Fruit fly (Drosophila melanogaster) whole organism, embryonic: ENCODE data around the gene CG7379.

ENCODE experiments used
- B-H1 ChIP-seq: fragments of 200-800 bp; sonication (Bioruptor generic); IDR thresholded peaks from 3 replicates; pipeline ENCODE4 v1.3.6; 2022; ENCODE audit warnings: missing biosample characterization, missing genetic modification characterization
- CG10462 ChIP-seq: fragments of 200-800 bp; sonication (Bioruptor generic); optimal IDR thresholded peaks from 2 replicates; lab custom pipeline; 2016; ENCODE audit warnings: missing biosample characterization, missing genetic modification characterization
- CG10543 ChIP-seq: fragments of 200-800 bp; sonication (Bioruptor generic); optimal IDR thresholded peaks from 3 replicates; lab custom pipeline; 2017; ENCODE audit warnings: missing biosample characterization, mild to moderate bottlenecking, missing genetic modification characterization, moderate library complexity
- CG11456 ChIP-seq: fragments of 200-800 bp; sonication (Bioruptor generic); IDR thresholded peaks from 3 replicates; pipeline ENCODE4 v1.3.6; 2022; ENCODE audit warnings: missing biosample characterization, missing genetic modification characterization
- CG11696 ChIP-seq: fragments of 200-800 bp; sonication (Bioruptor generic); IDR thresholded peaks from 2 replicates; pipeline ENCODE4 v1.3.6; 2022; ENCODE audit warnings: missing biosample characterization, missing genetic modification characterization
- CG12071 ChIP-seq: fragments of 200-800 bp; sonication (Bioruptor generic); optimal IDR thresholded peaks from 3 replicates; lab custom pipeline; 2018; ENCODE audit warnings: missing biosample characterization, mild to moderate bottlenecking, missing genetic modification characterization
- CG12299 ChIP-seq: fragments of 200-800 bp; sonication (Bioruptor generic); optimal IDR thresholded peaks from 2 replicates; lab custom pipeline; 2018; ENCODE audit warnings: missing biosample characterization, mild to moderate bottlenecking, missing genetic modification characterization
- CG13296 ChIP-seq: fragments of 200-800 bp; sonication (Bioruptor generic); optimal IDR thresholded peaks from 3 replicates; lab custom pipeline; 2018; ENCODE audit warnings: missing biosample characterization, mild to moderate bottlenecking, missing genetic modification characterization
- CG14014 ChIP-seq: fragments of 200-800 bp; sonication (Bioruptor generic); IDR thresholded peaks from 2 replicates; pipeline ENCODE4 v1.3.6; 2022; ENCODE audit warnings: missing biosample characterization, missing genetic modification characterization
- CG14050 ChIP-seq: fragments of 200-800 bp; sonication (Bioruptor generic); IDR thresholded peaks from 3 replicates; pipeline ENCODE4 v1.3.6; 2022; ENCODE audit warnings: missing biosample characterization, missing genetic modification characterization
- CG14710 ChIP-seq: fragments of 200-800 bp; sonication (Bioruptor generic); optimal IDR thresholded peaks from 3 replicates; lab custom pipeline; 2019; ENCODE audit warnings: missing biosample characterization, mild to moderate bottlenecking, missing genetic modification characterization, moderate library complexity
- CG15514 ChIP-seq: fragments of 200-800 bp; sonication (Bioruptor generic); optimal IDR thresholded peaks from 3 replicates; lab custom pipeline; 2017; ENCODE audit warnings: missing biosample characterization, missing genetic modification characterization, mild to moderate bottlenecking, moderate library complexity, missing genetic modification reagents
- CG15601 ChIP-seq: fragments of 200-800 bp; sonication (Bioruptor generic); optimal IDR thresholded peaks from 3 replicates; lab custom pipeline; 2019; ENCODE audit warnings: missing biosample characterization, mild to moderate bottlenecking, missing genetic modification characterization, moderate library complexity
- CG17186 ChIP-seq: fragments of 200-800 bp; sonication (Bioruptor generic); optimal IDR thresholded peaks from 3 replicates; lab custom pipeline; 2017; ENCODE audit warnings: missing biosample characterization, missing genetic modification reagents, missing genetic modification characterization
- CG17385 ChIP-seq: fragments of 200-800 bp; sonication (Bioruptor generic); optimal IDR thresholded peaks from 3 replicates; lab custom pipeline; 2018; ENCODE audit warnings: missing biosample characterization, mild to moderate bottlenecking, missing genetic modification characterization
- CG18599 ChIP-seq: fragments of 200-800 bp; sonication (Bioruptor generic); optimal IDR thresholded peaks from 3 replicates; lab custom pipeline; 2017; ENCODE audit warnings: missing biosample characterization, missing genetic modification characterization, mild to moderate bottlenecking, moderate library complexity, missing genetic modification reagents
- CG2116 ChIP-seq: fragments of 200-800 bp; sonication (Bioruptor generic); optimal IDR thresholded peaks from 3 replicates; lab custom pipeline; 2018; ENCODE audit warnings: missing biosample characterization, mild to moderate bottlenecking, missing genetic modification characterization
- CG2678 ChIP-seq: fragments of 200-800 bp; sonication (Bioruptor generic); optimal IDR thresholded peaks from 3 replicates; lab custom pipeline; 2019; ENCODE audit warnings: missing biosample characterization, mild to moderate bottlenecking, missing genetic modification characterization, moderate library complexity
- CG34376 ChIP-seq: fragments of 200-800 bp; sonication (Bioruptor generic); optimal IDR thresholded peaks from 2 replicates; lab custom pipeline; 2018; ENCODE audit warnings: missing biosample characterization, mild to moderate bottlenecking, missing genetic modification characterization
- CG4404 ChIP-seq: fragments of 200-800 bp; sonication (Bioruptor generic); IDR thresholded peaks from 2 replicates; pipeline ENCODE4 v1.3.6; 2022; ENCODE audit warnings: missing biosample characterization, missing genetic modification characterization
- CG9817 ChIP-seq: fragments of 200-800 bp; sonication (Bioruptor generic); optimal IDR thresholded peaks from 2 replicates; lab custom pipeline; 2018; ENCODE audit warnings: missing biosample characterization, mild to moderate bottlenecking, missing genetic modification characterization, moderate library complexity
- Eip74EF ChIP-seq, 2 experiments: fragments of 200-800 bp in 1 of 2; fragments of >200 bp in 1 of 2; sonication (Bioruptor generic) in 1 of 2; optimal IDR thresholded peaks; 2 replicates each; lab custom pipeline; 2017 to 2019; ENCODE audit warnings: missing biosample characterization in 2 of 2, missing genetic modification characterization in 2 of 2, mild to moderate bottlenecking in 1 of 2, moderate library complexity in 1 of 2
- Fer3 ChIP-seq: fragments of 200-800 bp; sonication (Bioruptor generic); optimal IDR thresholded peaks from 2 replicates; lab custom pipeline; 2018; ENCODE audit warnings: missing biosample characterization, mild to moderate bottlenecking, missing genetic modification characterization, moderate library complexity
- GATAe ChIP-seq: fragments of 200-800 bp; sonication (Bioruptor generic); conservative IDR thresholded peaks from 2 replicates; pipeline ENCODE4 v1.3.6; 2022; ENCODE audit warnings: missing biosample characterization, missing genetic modification characterization
- Gsc ChIP-seq: fragments of 200-800 bp; sonication (Bioruptor generic); IDR thresholded peaks from 2 replicates; pipeline ENCODE4 v1.3.6; 2022; ENCODE audit warnings: missing biosample characterization, missing genetic modification characterization
- HLH54F ChIP-seq: fragments of 200-800 bp; sonication (Bioruptor generic); optimal IDR thresholded peaks from 3 replicates; lab custom pipeline; 2016; ENCODE audit warnings: missing biosample characterization, missing genetic modification characterization
- HmgZ ChIP-seq: fragments of 200-800 bp; sonication (Bioruptor generic); optimal IDR thresholded peaks from 2 replicates; lab custom pipeline; 2018; ENCODE audit warnings: missing biosample characterization, mild to moderate bottlenecking, missing genetic modification characterization
- Hmr ChIP-seq: fragments of 200-800 bp; sonication (Bioruptor generic); optimal IDR thresholded peaks from 3 replicates; lab custom pipeline; 2017; ENCODE audit warnings: mild to moderate bottlenecking, missing biosample characterization, missing genetic modification reagents, missing genetic modification characterization
- Hr78 ChIP-seq, 2 experiments: fragments of 200-800 bp in 1 of 2; fragments of >200 bp in 1 of 2; sonication (Bioruptor generic) in 1 of 2; optimal IDR thresholded peaks; 2 replicates each; lab custom pipeline; 2017 to 2019; ENCODE audit warnings: missing biosample characterization in 2 of 2, missing genetic modification characterization in 2 of 2, mild to moderate bottlenecking in 1 of 2, moderate library complexity in 1 of 2
- MTF-1 ChIP-seq: fragments of 200-800 bp; sonication (Bioruptor generic); optimal IDR thresholded peaks from 2 replicates; lab custom pipeline; 2018; ENCODE audit warnings: missing biosample characterization, mild to moderate bottlenecking, missing genetic modification characterization, borderline replicate concordance
- NC2α ChIP-seq: fragments of 200-800 bp; sonication (Bioruptor generic); optimal IDR thresholded peaks from 2 replicates; lab custom pipeline; 2016; ENCODE audit warnings: missing biosample characterization, missing genetic modification characterization
- NK7.1 ChIP-seq: fragments of 200-800 bp; sonication (Bioruptor generic); optimal IDR thresholded peaks from 3 replicates; lab custom pipeline; 2016; ENCODE audit warnings: missing biosample characterization, missing genetic modification characterization
- Ptx1 ChIP-seq: fragments of 200-800 bp; sonication (Bioruptor generic); IDR thresholded peaks from 2 replicates; pipeline ENCODE4 v1.3.6; 2022; ENCODE audit warnings: missing biosample characterization, missing genetic modification characterization
- Rfx ChIP-seq: fragments of 200-800 bp; sonication (Bioruptor generic); IDR thresholded peaks from 2 replicates; pipeline ENCODE4 v1.3.6; 2022; ENCODE audit warnings: missing biosample characterization, missing genetic modification characterization
- ara ChIP-seq: fragments of 200-800 bp; sonication (Bioruptor generic); IDR thresholded peaks from 2 replicates; pipeline ENCODE4 v1.3.6; 2022; ENCODE audit warnings: missing biosample characterization, missing genetic modification characterization
- br ChIP-seq: fragments of >200 bp; optimal IDR thresholded peaks from 2 replicates; lab custom pipeline; 2017
- corto ChIP-seq: fragments of 200-800 bp; sonication (Bioruptor generic); optimal IDR thresholded peaks from 2 replicates; lab custom pipeline; 2016; ENCODE audit warnings: missing biosample characterization, mild to moderate bottlenecking, missing genetic modification characterization, moderate library complexity
- crol ChIP-seq: fragments of 200-800 bp; sonication (Bioruptor generic); IDR thresholded peaks from 2 replicates; pipeline ENCODE4 v1.3.6; 2022; ENCODE audit warnings: missing biosample characterization, missing genetic modification characterization
- dimm ChIP-seq: fragments of 200-800 bp; sonication (Bioruptor generic); IDR thresholded peaks from 2 replicates; pipeline ENCODE4 v1.3.6; 2022; ENCODE audit warnings: missing biosample characterization, missing genetic modification characterization
- disco-r ChIP-seq: fragments of 200-800 bp; sonication (Bioruptor generic); optimal IDR thresholded peaks from 2 replicates; lab custom pipeline; 2016; ENCODE audit warnings: missing biosample characterization, missing genetic modification characterization
- exex ChIP-seq: fragments of 200-800 bp; sonication (Bioruptor generic); optimal IDR thresholded peaks from 4 replicates; lab custom pipeline; 2018; ENCODE audit warnings: missing biosample characterization, mild to moderate bottlenecking, missing genetic modification characterization, moderate library complexity
- fru ChIP-seq: fragments of >200 bp; optimal IDR thresholded peaks from 2 replicates; lab custom pipeline; 2017
- gt ChIP-seq: fragments of 200-800 bp; sonication (Bioruptor generic); IDR thresholded peaks from 2 replicates; pipeline ENCODE4 v1.3.6; 2022; ENCODE audit warnings: missing biosample characterization, missing genetic modification characterization
- lab ChIP-seq: fragments of 200-800 bp; sonication (Bioruptor generic); optimal IDR thresholded peaks from 3 replicates; lab custom pipeline; 2017; ENCODE audit warnings: missing biosample characterization, missing genetic modification characterization, mild to moderate bottlenecking, moderate library complexity, missing genetic modification reagents
- lov ChIP-seq, 2 experiments: fragments of 200-800 bp in 1 of 2; fragments of >200 bp in 1 of 2; sonication (Bioruptor generic) in 1 of 2; IDR thresholded peaks in 1 of 2; optimal IDR thresholded peaks in 1 of 2; 2 replicates in 1 of 2; 3 replicates in 1 of 2; pipeline versions ENCODE4 v1.3.6 to Lab custom; 2017 to 2022; ENCODE audit warnings: missing biosample characterization in 1 of 2, missing genetic modification characterization in 1 of 2
- schlank ChIP-seq: fragments of 200-800 bp; sonication (Bioruptor generic); optimal IDR thresholded peaks from 2 replicates; lab custom pipeline; 2018; ENCODE audit warnings: missing biosample characterization, mild to moderate bottlenecking, missing genetic modification characterization
- sug ChIP-seq: fragments of 200-800 bp; optimal IDR thresholded peaks from 2 replicates; lab custom pipeline; 2019; ENCODE audit warnings: missing biosample characterization, mild to moderate bottlenecking, missing genetic modification characterization, moderate library complexity
- tna ChIP-seq: fragments of 200-800 bp; sonication (Bioruptor generic); IDR thresholded peaks from 2 replicates; pipeline ENCODE4 v1.3.6; 2022; ENCODE audit warnings: missing biosample characterization, missing genetic modification characterization; ENCODE audit not compliant: partially characterized antibody
- zfh1 ChIP-seq: fragments of 200-800 bp; sonication (Bioruptor generic); IDR thresholded peaks from 3 replicates; pipeline ENCODE4 v1.3.6; 2022; ENCODE audit warnings: missing biosample characterization, missing genetic modification characterization

The CG7379 gene

dm6 chr3R:17759773-17760476 lies 38.2 kb downstream of the CG7379 start (continued):
- TF ChIP-seq GATAe, result peak; percentile 78
- no peak for TF ChIP-seq CG14014
- peak in 1 of 2 experiments; percentile 82 for TF ChIP-seq Hr78 (GFP tag; optimal IDR thresholded peaks at IDR 0.05; lab: Kevin White, UChicago)
- no peak for TF ChIP-seq dimm (GFP tag; lab: Robert Waterston, UW)
- 0 out of 3 replicates have a peak, but pooled peaks have one; percentile 56 for TF ChIP-seq CG11456 (GFP tag; lab: Robert Waterston, UW)
- TF ChIP-seq schlank, result peak; percentile 32
- TF ChIP-seq CG34376 (GFP tag; lab: Kevin White, UChicago), result peak; percentile 39
- TF ChIP-seq disco-r (GFP tag; lab: Kevin White, UChicago), result no peak
- TF ChIP-seq ara (GFP tag; lab: Robert Waterston, UW), result no peak
- no peak for TF ChIP-seq NK7.1 (GFP tag; lab: Kevin White, UChicago)
- no peak for TF ChIP-seq gt (GFP tag; lab: Robert Waterston, UW)
- TF ChIP-seq CG17186 (GFP tag; lab: Kevin White, UChicago), result no peak
- no peak for TF ChIP-seq CG14710 (tag; lab: Kevin White, UChicago)
- TF ChIP-seq Ptx1 (GFP tag; lab: Robert Waterston, UW), result peak; percentile 49; the same call in 1 of the 2 replicates
- TF ChIP-seq CG12299, result no peak
- TF ChIP-seq CG10543 (GFP tag; lab: Kevin White, UChicago), result peak; percentile 49
- TF ChIP-seq CG14050 (GFP tag; lab: Robert Waterston, UW), result no peak
- TF ChIP-seq CG13296 (GFP tag; lab: Kevin White, UChicago), result peak; percentile 14
- peak; percentile 83 for TF ChIP-seq sug (tag; lab: Kevin White, UChicago)
- TF ChIP-seq Gsc, result no peak
- peak; percentile 2 for TF ChIP-seq HmgZ (tag; lab: Kevin White, UChicago)
- no peak for TF ChIP-seq CG11696 (GFP tag; lab: Robert Waterston, UW)
- no peak for TF ChIP-seq CG15601
- TF ChIP-seq Rfx, result 0 out of 2 replicates have a peak, but pooled peaks have one; percentile 31
- no peak for TF ChIP-seq HLH54F (GFP tag; lab: Kevin White, UChicago)
- peak; percentile 63 for TF ChIP-seq crol (GFP tag; lab: Robert Waterston, UW)
- no peak for TF ChIP-seq CG2116 (GFP tag; lab: Kevin White, UChicago)
- TF ChIP-seq B-H1, result no peak
- no peak for TF ChIP-seq CG4404
- peak; percentile 29 for TF ChIP-seq CG15514 (GFP tag; lab: Kevin White, UChicago)
- no peak for TF ChIP-seq Eip74EF (GFP tag; optimal IDR thresholded peaks at IDR 0.05; lab: Kevin White, UChicago)
- TF ChIP-seq CG10462 (GFP tag; lab: Kevin White, UChicago), result no peak
- peak; percentile 13 for TF ChIP-seq Fer3
- TF ChIP-seq CG17385, result no peak
- no peak for TF ChIP-seq fru (lab: Kevin White, UChicago)
- peak; percentile 34 for TF ChIP-seq Hmr (GFP tag; lab: Kevin White, UChicago)
- no peak for TF ChIP-seq CG9817 (tag; lab: Kevin White, UChicago)
- TF ChIP-seq lov (optimal IDR thresholded peaks at IDR 0.05; lab: Kevin White, UChicago), result no peak
- no peak for TF ChIP-seq lov (GFP tag; IDR thresholded peaks at IDR 0.05; lab: Robert Waterston, UW)
- no peak for TF ChIP-seq br (lab: Kevin White, UChicago)
- peak; percentile 95 for TF ChIP-seq exex (tag; lab: Kevin White, UChicago)
- TF ChIP-seq CG12071 (GFP tag; lab: Kevin White, UChicago), result peak; percentile 59
- no peak for TF ChIP-seq corto (GFP tag; lab: Kevin White, UChicago)
- TF ChIP-seq tna (GFP tag; lab: Robert Waterston, UW), result no peak
- no peak for TF ChIP-seq NC2α (GFP tag; lab: Kevin White, UChicago)
- TF ChIP-seq zfh1 (GFP tag; lab: Robert Waterston, UW), result no peak
- peak; percentile 67 for TF ChIP-seq lab (GFP tag; lab: Kevin White, UChicago)
- TF ChIP-seq MTF-1 (GFP tag; lab: Kevin White, UChicago), result peak; percentile 18
- TF ChIP-seq CG18599 (GFP tag; lab: Kevin White, UChicago), result peak; percentile 57
- TF ChIP-seq CG2678 (tag; lab: Kevin White, UChicago), result peak; percentile 40
